Worm (Caenorhabditis elegans) whole organism, early embryonic: Measurements from ENCODE around the gene daf-19.

Source experiments
- F13C5.2 ChIP-seq: sonication (generic microtip); optimal IDR thresholded peaks from 2 replicates; lab custom pipeline; 2017; ENCODE audit warnings: mild to moderate bottlenecking, missing genetic modification characterization, inconsistent platforms, missing compliant biosample characterization
- ama-1 ChIP-seq: fragments of 150-350 bp; optimal IDR thresholded peaks from 2 replicates; lab custom pipeline; 2014
- hmbx-1 ChIP-seq: sonication (generic microtip); optimal IDR thresholded peaks from 2 replicates; lab custom pipeline; 2016; ENCODE audit warnings: mild to moderate bottlenecking, missing genetic modification characterization, missing compliant biosample characterization
- hmg-4 ChIP-seq: fragments of 200-800 bp; sonication (Bioruptor generic); optimal IDR thresholded peaks from 2 replicates; lab custom pipeline; 2018; ENCODE audit warnings: mild to moderate bottlenecking, missing genetic modification characterization, missing compliant biosample characterization

ce11 chrII:10168905-10169782 is at the start of gene daf-19:
- TF ChIP-seq F13C5.2 (tag; lab: Kevin White, UChicago) (peak; percentile 77), hmg-4 (GFP tag; lab: Kevin White, UChicago) (peak; percentile 93), hmbx-1 (tag; lab: Kevin White, UChicago) (peak; percentile 26), ama-1 (lab: Kevin White, UChicago) (no peak)
